Fruit fly (Drosophila melanogaster): ENCODE measurements around the gene Orc5.

Orc5 gene

DNA sequence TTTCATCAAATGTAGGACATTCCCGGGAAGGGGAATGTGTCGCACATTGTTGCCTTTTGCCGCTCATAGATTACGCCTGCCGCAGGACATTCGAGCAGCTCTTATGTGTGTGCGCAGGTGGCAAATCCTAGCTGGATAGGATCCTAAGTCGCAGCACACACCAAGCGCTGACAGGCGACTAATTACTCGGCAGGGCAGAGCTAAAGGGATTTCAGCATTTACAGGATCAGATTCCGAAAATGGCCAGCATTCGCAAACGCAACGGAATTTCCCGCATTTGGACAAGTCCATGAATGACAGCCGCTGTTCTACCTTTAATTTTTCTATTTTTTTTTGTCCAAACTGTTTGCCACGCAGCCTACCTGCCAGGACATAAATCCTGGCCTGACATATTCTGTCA, 38.0 kb downstream of the Orc5 start:
- TF ChIP-seq toe (GFP tag; optimal IDR thresholded peaks at IDR 0.05) (no peak), bab1 (GFP tag; optimal IDR thresholded peaks at IDR 0.05) (no peak), Hr96 (GFP tag; optimal IDR thresholded peaks at IDR 0.05) (no peak), CG1620 (GFP tag; optimal IDR thresholded peaks at IDR 0.05) (no peak), ovo (GFP tag; optimal IDR thresholded peaks at IDR 0.05) (no peak), Mnt (GFP tag; optimal IDR thresholded peaks at IDR 0.05) (no peak), kay (GFP tag; ENCODE audit: borderline replicate concordance) (no peak), CG33017 (tag; optimal IDR thresholded peaks at IDR 0.05) (no peak), tj (GFP tag; optimal IDR thresholded peaks at IDR 0.05) (no peak), cic (GFP tag; optimal IDR thresholded peaks at IDR 0.05) (no peak)

DNA sequence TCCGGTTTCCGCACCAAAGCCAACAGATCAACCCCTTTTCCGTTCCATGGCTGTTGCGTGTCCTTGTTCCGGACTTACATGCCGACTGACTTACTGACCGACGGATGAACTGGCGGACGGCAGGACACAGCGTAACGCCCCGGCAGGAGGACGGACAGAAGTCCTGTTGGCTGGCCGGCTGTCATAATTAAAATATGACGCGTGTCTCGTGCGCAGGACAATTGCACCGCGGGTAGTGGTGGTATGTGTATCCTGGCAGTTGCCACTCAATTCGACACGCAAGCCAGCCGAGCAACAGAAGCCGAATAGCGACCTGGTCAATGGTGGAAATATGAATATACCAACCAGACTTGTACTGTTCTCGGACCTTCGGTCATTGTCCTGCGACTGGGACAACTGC, 39.8 kb downstream of the Orc5 start:
- no peak for TF ChIP-seq CG12768 (GFP tag; optimal IDR thresholded peaks at IDR 0.05)
- TF ChIP-seq CG5204 (GFP tag; optimal IDR thresholded peaks at IDR 0.05), result no peak
- TF ChIP-seq pad (GFP tag; optimal IDR thresholded peaks at IDR 0.05), result no peak
- no peak for TF ChIP-seq CG14711 (tag; optimal IDR thresholded peaks at IDR 0.05)
- no peak for TF ChIP-seq Clk (GFP tag; optimal IDR thresholded peaks at IDR 0.05)
- no peak for TF ChIP-seq bab1 (GFP tag; optimal IDR thresholded peaks at IDR 0.05)
- no peak for TF ChIP-seq CG33017 (tag; optimal IDR thresholded peaks at IDR 0.05)
- no peak for TF ChIP-seq CG11617 (GFP tag; optimal IDR thresholded peaks at IDR 0.05)
- TF ChIP-seq tj (GFP tag; optimal IDR thresholded peaks at IDR 0.05), result no peak
- no peak for TF ChIP-seq Hr96 (GFP tag; optimal IDR thresholded peaks at IDR 0.05)
- TF ChIP-seq CG1620 (GFP tag; optimal IDR thresholded peaks at IDR 0.05), result no peak
- TF ChIP-seq toe (GFP tag; optimal IDR thresholded peaks at IDR 0.05), result no peak

DNA sequence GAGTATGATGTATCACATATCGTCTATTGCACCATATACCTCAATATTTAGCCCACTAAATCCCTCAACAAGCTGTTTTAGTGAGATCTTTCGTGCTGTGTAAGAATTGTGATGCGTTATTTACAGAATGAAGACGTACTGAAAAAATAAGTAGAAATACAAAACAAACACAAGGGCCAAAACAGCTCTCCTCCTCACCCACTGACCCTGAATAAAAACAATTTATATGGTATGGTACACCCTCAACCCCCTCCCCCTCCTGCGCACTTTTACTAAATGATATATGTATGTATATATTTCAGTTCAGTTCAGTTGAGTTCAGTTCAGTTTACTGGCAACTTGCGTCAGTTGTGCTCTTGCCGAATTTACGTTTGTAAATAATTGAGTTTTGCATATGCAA, 43.5 kb downstream of the Orc5 start:
- TF ChIP-seq Hr96 (GFP tag; optimal IDR thresholded peaks at IDR 0.05) (no peak), Crg-1 (GFP tag; optimal IDR thresholded peaks at IDR 0.05) (no peak), kay (GFP tag; ENCODE audit: borderline replicate concordance) (peak; percentile 62)

DNA sequence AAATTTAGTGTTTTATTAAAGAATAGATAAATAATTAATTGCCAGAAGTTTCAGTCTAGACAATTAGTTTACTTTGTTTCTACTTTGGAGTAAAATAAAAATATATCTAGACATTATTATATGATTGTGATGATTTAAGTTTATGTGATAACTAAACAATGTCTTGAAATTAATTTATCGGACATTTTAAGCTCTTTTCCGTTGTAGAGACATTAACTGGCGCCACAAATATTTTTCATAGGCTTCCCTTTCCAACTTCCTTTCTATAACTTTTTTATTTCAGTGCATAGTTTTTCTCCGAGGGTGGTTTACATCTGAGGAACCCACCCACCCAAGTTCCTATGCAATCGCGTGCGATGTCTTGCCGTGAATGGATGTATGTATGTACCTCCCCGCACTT, 47.1 kb downstream of the Orc5 start:
- TF ChIP-seq tj (GFP tag; optimal IDR thresholded peaks at IDR 0.05) (no peak), Mnt (GFP tag; optimal IDR thresholded peaks at IDR 0.05) (no peak), CG1620 (GFP tag; optimal IDR thresholded peaks at IDR 0.05) (no peak), cnc (optimal IDR thresholded peaks at IDR 0.05) (no peak), kay (GFP tag; ENCODE audit: borderline replicate concordance) (no peak), Hr96 (GFP tag; optimal IDR thresholded peaks at IDR 0.05) (no peak), ovo (GFP tag; optimal IDR thresholded peaks at IDR 0.05) (no peak), toe (GFP tag; optimal IDR thresholded peaks at IDR 0.05) (no peak)

DNA sequence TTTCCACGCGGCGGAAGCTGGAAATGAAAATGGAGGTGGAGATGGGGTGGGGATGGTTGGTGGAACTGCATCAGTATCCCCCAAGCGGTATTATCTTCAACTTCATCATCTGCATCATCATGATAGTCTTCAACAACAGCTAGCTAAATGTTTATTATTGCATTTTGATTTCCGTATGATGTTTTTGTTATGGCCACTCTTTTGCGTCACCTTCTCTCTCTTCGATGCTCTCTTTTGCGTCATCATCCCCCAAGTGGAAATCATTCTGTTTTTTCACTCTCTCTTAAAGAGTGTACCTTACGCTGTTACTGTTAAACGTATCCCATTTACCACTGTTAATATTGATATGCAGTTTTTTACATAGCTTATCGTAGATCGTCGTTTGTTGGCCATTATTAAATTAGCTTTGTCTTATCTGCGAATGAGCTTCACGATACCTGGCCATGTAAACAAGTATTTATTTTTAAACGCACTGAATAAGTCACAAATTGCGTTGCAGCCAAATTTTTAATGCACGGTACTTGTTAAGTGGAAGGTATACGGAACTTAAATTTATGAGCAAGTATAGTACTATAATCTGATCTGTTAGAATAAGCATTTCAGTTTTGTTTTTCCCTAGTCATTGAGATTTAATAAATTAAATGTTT, 48.4 kb downstream of the Orc5 start:
- TF ChIP-seq cic (GFP tag; optimal IDR thresholded peaks at IDR 0.05) (peak; percentile 17), ovo (GFP tag; optimal IDR thresholded peaks at IDR 0.05) (no peak), kay (GFP tag; ENCODE audit: borderline replicate concordance) (peak; percentile 89), CG33017 (tag; optimal IDR thresholded peaks at IDR 0.05) (peak; percentile 2), CG12768 (GFP tag; optimal IDR thresholded peaks at IDR 0.05) (peak; percentile 16), Clk (GFP tag; optimal IDR thresholded peaks at IDR 0.05) (no peak)

DNA sequence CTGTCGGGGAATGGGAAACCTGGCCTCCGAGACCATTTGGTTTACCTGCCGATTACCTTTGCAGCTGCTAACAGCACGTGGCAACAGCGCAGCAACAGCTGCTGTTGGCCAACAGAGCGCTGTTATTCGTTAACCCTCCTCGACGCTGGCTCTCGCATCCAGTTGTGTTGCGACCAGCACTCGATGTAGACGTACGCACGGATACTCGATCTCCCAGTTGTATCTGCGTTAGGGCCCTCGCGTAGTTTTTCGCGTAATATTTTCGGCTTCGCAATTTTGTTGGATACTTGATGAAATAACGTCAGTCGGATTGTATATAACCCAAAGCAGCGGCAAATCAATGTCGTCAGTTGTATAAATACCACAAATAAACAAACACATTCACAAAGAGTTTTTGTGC, 49.2 kb downstream of the Orc5 start:
- TF ChIP-seq CG11617 (GFP tag; optimal IDR thresholded peaks at IDR 0.05), result no peak
- TF ChIP-seq cnc (optimal IDR thresholded peaks at IDR 0.05), result no peak
- TF ChIP-seq CG7101 (tag; optimal IDR thresholded peaks at IDR 0.05), result peak; percentile 17
- peak; percentile 36 for TF ChIP-seq bab1 (GFP tag; optimal IDR thresholded peaks at IDR 0.05)
- no peak for TF ChIP-seq CG33017 (tag; optimal IDR thresholded peaks at IDR 0.05)
- TF ChIP-seq Clk (GFP tag; optimal IDR thresholded peaks at IDR 0.05), result no peak
- TF ChIP-seq pad (GFP tag; optimal IDR thresholded peaks at IDR 0.05), result no peak
- no peak for TF ChIP-seq CG7045 (GFP tag; optimal IDR thresholded peaks at IDR 0.05)
- no peak for TF ChIP-seq CG12768 (GFP tag; optimal IDR thresholded peaks at IDR 0.05)
- no peak for TF ChIP-seq toe (GFP tag; optimal IDR thresholded peaks at IDR 0.05)
- no peak for TF ChIP-seq CG5204 (GFP tag; optimal IDR thresholded peaks at IDR 0.05)
- no peak for TF ChIP-seq CG1620 (GFP tag; optimal IDR thresholded peaks at IDR 0.05)
- TF ChIP-seq CG14711 (tag; optimal IDR thresholded peaks at IDR 0.05), result peak; percentile 15
- TF ChIP-seq Mnt (GFP tag; optimal IDR thresholded peaks at IDR 0.05), result peak; percentile 20
- no peak for TF ChIP-seq Crg-1 (GFP tag; optimal IDR thresholded peaks at IDR 0.05)
- no peak for TF ChIP-seq ovo (GFP tag; optimal IDR thresholded peaks at IDR 0.05)
- TF ChIP-seq cic (GFP tag; optimal IDR thresholded peaks at IDR 0.05), result peak; percentile 20
- TF ChIP-seq kay (GFP tag; ENCODE audit: borderline replicate concordance), result peak; percentile 85

Measured in whole organism, adult.